Fruit fly (Drosophila melanogaster): ENCODE data around the gene CG5131.

Gene CG5131

DNA sequence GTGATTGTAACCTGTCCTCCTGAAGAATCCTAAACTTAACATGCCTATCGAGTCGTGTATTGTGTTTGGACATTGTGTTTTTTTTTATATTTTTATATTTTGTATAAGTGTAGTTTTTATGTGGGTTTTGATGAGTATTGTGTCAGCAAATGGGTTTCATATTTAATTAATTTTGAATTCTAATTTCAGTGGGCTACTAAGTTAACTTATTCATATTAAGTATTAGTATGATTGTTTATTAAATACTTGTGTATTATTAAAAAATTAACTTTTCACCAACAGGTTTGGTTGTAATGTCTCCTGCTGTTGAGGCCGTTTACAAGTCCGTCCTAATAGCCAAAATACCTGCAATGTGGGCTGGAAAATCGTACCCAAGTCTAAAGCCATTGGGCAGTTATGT is 40.1 kb downstream of the CG5131 start, which contains the start of gene CG15143 (continued):
- TF ChIP-seq CG1602 (GFP tag; optimal IDR thresholded peaks at IDR 0.05), result no peak
- TF ChIP-seq CG18262 (tag; optimal IDR thresholded peaks at IDR 0.05), result no peak
- TF ChIP-seq NC2α (GFP tag; optimal IDR thresholded peaks at IDR 0.05), result no peak

DNA sequence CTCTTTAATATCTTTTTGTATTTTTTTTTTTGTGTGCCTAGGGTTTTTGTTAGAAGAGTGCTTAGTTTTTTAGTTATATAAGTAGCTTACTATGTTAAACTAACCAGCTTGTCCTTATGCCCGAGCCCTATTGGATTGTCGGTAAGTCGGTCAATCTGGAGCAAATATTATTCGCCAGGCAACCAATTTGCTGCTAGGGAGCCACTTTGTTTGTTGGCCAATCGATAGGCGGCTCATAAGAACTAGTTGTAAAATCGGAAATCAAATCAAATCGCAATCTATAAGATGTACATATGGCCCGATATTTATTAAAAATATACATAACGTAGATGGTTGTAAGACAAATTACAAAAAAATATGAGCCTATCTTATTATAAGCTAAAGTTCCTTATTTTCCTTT is 44.7 kb downstream of the CG5131 start, which contains the start of gene CG15144:
TSS of gene CG15144 (minus strand) at position 101 of the 400 bp plus-strand sequence.
- TF ChIP-seq fd102C (GFP tag; optimal IDR thresholded peaks at IDR 0.05), result no peak
- TF ChIP-seq CG10543 (GFP tag; optimal IDR thresholded peaks at IDR 0.05), result no peak
- TF ChIP-seq HHEX (GFP tag; optimal IDR thresholded peaks at IDR 0.05), result no peak
- no peak for TF ChIP-seq CG17186 (GFP tag; optimal IDR thresholded peaks at IDR 0.05)
- TF ChIP-seq fd64A (GFP tag; optimal IDR thresholded peaks at IDR 0.05), result no peak
- TF ChIP-seq Poxn (GFP tag; IDR thresholded peaks at IDR 0.05), result no peak
- no peak for TF ChIP-seq chn (GFP tag; optimal IDR thresholded peaks at IDR 0.05)

DNA sequence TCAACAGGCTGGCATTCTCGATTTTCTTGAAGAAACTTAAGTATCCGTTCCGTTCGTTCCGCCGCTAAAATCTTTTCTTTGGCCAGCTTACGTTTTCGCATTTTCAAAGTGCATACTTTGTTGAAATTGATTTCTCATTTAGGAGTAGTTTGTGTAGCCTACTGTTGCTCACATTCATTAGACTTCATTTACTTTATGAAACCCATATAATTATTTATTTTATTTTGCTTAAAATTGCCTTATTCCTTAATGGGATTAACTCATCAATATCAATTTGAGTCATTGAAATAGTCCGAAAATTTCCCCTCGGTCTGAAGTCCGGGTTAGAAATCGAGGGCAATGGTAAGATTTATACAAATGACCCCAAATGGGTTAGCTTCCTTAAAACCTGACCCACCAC is 47.8 kb downstream of the CG5131 start, which contains the start of gene CG15145:
TSS of gene CG15145 (minus strand) at position 101 of the 400 bp plus-strand sequence.
- TF ChIP-seq Taf1 (GFP tag; IDR thresholded peaks at IDR 0.05) (no peak), gem (tag; optimal IDR thresholded peaks at IDR 0.05) (no peak), ash1 (GFP tag; optimal IDR thresholded peaks at IDR 0.05) (no peak), CG11560 (tag; IDR thresholded peaks at IDR 0.05) (no peak), cas (GFP tag; IDR thresholded peaks at IDR 0.05) (no peak), Myb (GFP tag; optimal IDR thresholded peaks at IDR 0.05) (no peak), CG6791 (GFP tag; IDR thresholded peaks at IDR 0.05; ENCODE audit: partially characterized antibody) (no peak), Spps (tag; optimal IDR thresholded peaks at IDR 0.05) (no peak), CG6654 (GFP tag; optimal IDR thresholded peaks at IDR 0.05) (no peak), CG1792 (GFP tag; optimal IDR thresholded peaks at IDR 0.05) (no peak), CG8388 (GFP tag; optimal IDR thresholded peaks at IDR 0.05) (no peak), gcm2 (GFP tag; optimal IDR thresholded peaks at IDR 0.05) (no peak), bbx (GFP tag; IDR thresholded peaks at IDR 0.05; ENCODE audit: partially characterized antibody) (no peak), CG17186 (GFP tag; optimal IDR thresholded peaks at IDR 0.05) (no peak), ham (GFP tag; IDR thresholded peaks at IDR 0.05) (no peak), CG10431 (GFP tag; optimal IDR thresholded peaks at IDR 0.05) (no peak)

DNA sequence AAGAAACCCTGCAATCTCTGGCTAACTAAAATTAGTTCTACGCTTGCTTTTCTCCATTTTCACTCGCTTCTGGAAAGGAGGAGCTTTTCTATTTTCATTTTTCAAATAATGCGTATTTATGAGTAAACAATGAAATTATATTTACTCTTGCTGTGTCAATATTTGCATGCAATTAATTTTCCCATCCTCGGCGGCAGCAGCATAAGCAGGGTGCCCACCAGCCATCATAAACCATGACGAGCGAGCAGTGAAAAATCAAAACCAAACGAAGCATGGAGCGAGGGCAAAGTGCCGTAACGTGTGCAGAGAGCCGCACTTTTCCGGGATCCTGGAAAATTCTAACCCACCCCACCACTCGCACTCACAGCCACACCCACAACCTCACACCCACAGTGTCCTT is 49.5 kb downstream of the CG5131 start:
- TF ChIP-seq so (GFP tag; IDR thresholded peaks at IDR 0.05), result no peak
- peak; percentile 9; the same call in 1 of the 2 replicates for TF ChIP-seq stc (GFP tag; IDR thresholded peaks at IDR 0.05)
- peak; percentile 54 for TF ChIP-seq lab (GFP tag; optimal IDR thresholded peaks at IDR 0.05)
- no peak for TF ChIP-seq Ets97D (GFP tag; optimal IDR thresholded peaks at IDR 0.05)
- TF ChIP-seq CG2116 (GFP tag; optimal IDR thresholded peaks at IDR 0.05), result no peak
- no peak for TF ChIP-seq CG17829 (tag; optimal IDR thresholded peaks at IDR 0.05)
- peak; percentile 6 for TF ChIP-seq CG6813 (GFP tag; optimal IDR thresholded peaks at IDR 0.05)
- no peak for TF ChIP-seq Gug (GFP tag; IDR thresholded peaks at IDR 0.05)
- TF ChIP-seq salm (tag; optimal IDR thresholded peaks at IDR 0.05), result no peak
- no peak for TF ChIP-seq CG8290 (GFP tag; optimal IDR thresholded peaks at IDR 0.05)
- peak in 1 of 2 experiments; percentile 3 for TF ChIP-seq CG8290 (tag; optimal IDR thresholded peaks at IDR 0.05)
- TF ChIP-seq Nf-YA (GFP tag; IDR thresholded peaks at IDR 0.05), result no peak
- TF ChIP-seq bcd (GFP tag; optimal IDR thresholded peaks at IDR 0.05), result no peak
- no peak for TF ChIP-seq Myb (GFP tag; optimal IDR thresholded peaks at IDR 0.05)
- TF ChIP-seq nerfin-1 (tag; optimal IDR thresholded peaks at IDR 0.05), result peak; percentile 17
- no peak for TF ChIP-seq Ssrp (tag; optimal IDR thresholded peaks at IDR 0.05)
- TF ChIP-seq CG3281 (GFP tag; optimal IDR thresholded peaks at IDR 0.05), result no peak
- no peak for TF ChIP-seq CG2202 (tag; optimal IDR thresholded peaks at IDR 0.05)
- no peak for TF ChIP-seq Dad (GFP tag; optimal IDR thresholded peaks at IDR 0.05)
- TF ChIP-seq sens (GFP tag), result peak; percentile 16
- no peak for TF ChIP-seq CG8478 (optimal IDR thresholded peaks at IDR 0.05)
- TF ChIP-seq usp (GFP tag; optimal IDR thresholded peaks at IDR 0.05), result no peak
- peak; percentile 66 for TF ChIP-seq CG18599 (GFP tag; optimal IDR thresholded peaks at IDR 0.05)
- TF ChIP-seq TFAM (GFP tag; optimal IDR thresholded peaks at IDR 0.05), result no peak
- no peak for TF ChIP-seq Hr39 (optimal IDR thresholded peaks at IDR 0.05)
